Worm (Caenorhabditis elegans) whole organism, young adult: ENCODE results near the gene C47E12.13.

Experiments used
- B0336.3 ChIP-seq: fragments of 200-800 bp; sonication (Bioruptor generic); IDR thresholded peaks from 2 replicates; pipeline ENCODE4 v1.3.6; 2022; ENCODE audit warnings: missing genetic modification characterization, missing compliant biosample characterization
- K12H6.12 ChIP-seq: fragments of 200-800 bp; sonication (Bioruptor generic); optimal IDR thresholded peaks from 2 replicates; lab custom pipeline; 2018; ENCODE audit warnings: mild to moderate bottlenecking, missing genetic modification characterization, missing compliant biosample characterization
- T07F8.4 ChIP-seq: sonication (generic microtip); optimal IDR thresholded peaks from 2 replicates; lab custom pipeline; 2016; ENCODE audit warnings: mild to moderate bottlenecking, missing genetic modification characterization, moderate library complexity, missing compliant biosample characterization
- ZK185.1 ChIP-seq: sonication (generic microtip); optimal IDR thresholded peaks from 2 replicates; lab custom pipeline; 2016; ENCODE audit warnings: mild to moderate bottlenecking, missing genetic modification characterization, missing compliant biosample characterization; ENCODE audit not compliant: poor library complexity, severe bottlenecking
- bed-1 ChIP-seq: fragments of 200-800 bp; sonication (Bioruptor generic); IDR thresholded peaks from 2 replicates; pipeline ENCODE4 v1.3.6; 2022; ENCODE audit warnings: missing genetic modification reagents, missing genetic modification characterization, missing compliant biosample characterization
- bed-2 ChIP-seq: fragments of 200-800 bp; sonication (Bioruptor generic); IDR thresholded peaks from 2 replicates; pipeline ENCODE4 v1.3.6; 2022; ENCODE audit warnings: missing genetic modification reagents, missing genetic modification characterization, missing compliant biosample characterization
- ccch-3 ChIP-seq: fragments of 200-800 bp; sonication (Bioruptor generic); optimal IDR thresholded peaks from 2 replicates; lab custom pipeline; 2018; ENCODE audit warnings: mild to moderate bottlenecking, missing genetic modification characterization, missing compliant biosample characterization
- ceh-27 ChIP-seq: fragments of 200-800 bp; sonication (Bioruptor generic); optimal IDR thresholded peaks from 2 replicates; lab custom pipeline; 2018; ENCODE audit warnings: mild to moderate bottlenecking, missing genetic modification characterization, moderate library complexity, missing compliant biosample characterization
- dox-1 ChIP-seq: fragments of 200-800 bp; sonication (Bioruptor generic); IDR thresholded peaks from 2 replicates; pipeline ENCODE4 v1.3.6; 2022; ENCODE audit warnings: missing genetic modification reagents, missing genetic modification characterization, missing compliant biosample characterization
- hsf-1 ChIP-seq: fragments of 200-800 bp; sonication (Bioruptor generic); IDR thresholded peaks from 2 replicates; pipeline ENCODE4 v1.3.6; 2022; ENCODE audit warnings: missing genetic modification reagents, missing genetic modification characterization, missing compliant biosample characterization
- nhr-120 ChIP-seq: fragments of 200-800 bp; sonication (Bioruptor generic); IDR thresholded peaks from 2 replicates; pipeline ENCODE4 v1.3.6; 2022; ENCODE audit warnings: missing genetic modification characterization, missing compliant biosample characterization
- nhr-80 ChIP-seq: sonication (generic microtip); optimal IDR thresholded peaks from 2 replicates; lab custom pipeline; 2016; ENCODE audit warnings: missing genetic modification characterization, missing compliant biosample characterization
- repo-1 ChIP-seq: sonication (generic microtip); optimal IDR thresholded peaks from 2 replicates; lab custom pipeline; 2017; ENCODE audit warnings: mild to moderate bottlenecking, missing genetic modification characterization, missing compliant biosample characterization
- snpc-1.3 ChIP-seq: sonication (generic microtip); optimal IDR thresholded peaks from 2 replicates; lab custom pipeline; 2017; ENCODE audit warnings: missing genetic modification characterization, mild to moderate bottlenecking, missing compliant biosample characterization, antibody characterized with exemption, moderate library complexity, missing genotype, missing genetic modification reagents; ENCODE audit not compliant: insufficient read depth
- somi-1 ChIP-seq: fragments of 200-800 bp; sonication (Bioruptor generic); optimal IDR thresholded peaks from 2 replicates; lab custom pipeline; 2018; ENCODE audit warnings: mild to moderate bottlenecking, missing genetic modification characterization, missing compliant biosample characterization
- unc-130 ChIP-seq: sonication (generic microtip); optimal IDR thresholded peaks from 2 replicates; lab custom pipeline; 2016; ENCODE audit warnings: missing genetic modification reagents, missing genetic modification characterization, missing compliant biosample characterization
- xnd-1 ChIP-seq: sonication (generic microtip); optimal IDR thresholded peaks from 2 replicates; lab custom pipeline; 2016; ENCODE audit warnings: missing genotype, missing genetic modification reagents, missing genetic modification characterization, missing compliant biosample characterization
- ztf-22 ChIP-seq: fragments of 200-800 bp; sonication (Bioruptor generic); optimal IDR thresholded peaks from 2 replicates; lab custom pipeline; 2018; ENCODE audit warnings: mild to moderate bottlenecking, missing genetic modification characterization, moderate library complexity, missing compliant biosample characterization
- ztf-25 ChIP-seq: fragments of 200-800 bp; sonication (Bioruptor generic); IDR thresholded peaks from 2 replicates; pipeline ENCODE4 v1.3.6; 2022; ENCODE audit warnings: missing genetic modification reagents, missing genetic modification characterization, missing compliant biosample characterization

Gene C47E12.13

DNA sequence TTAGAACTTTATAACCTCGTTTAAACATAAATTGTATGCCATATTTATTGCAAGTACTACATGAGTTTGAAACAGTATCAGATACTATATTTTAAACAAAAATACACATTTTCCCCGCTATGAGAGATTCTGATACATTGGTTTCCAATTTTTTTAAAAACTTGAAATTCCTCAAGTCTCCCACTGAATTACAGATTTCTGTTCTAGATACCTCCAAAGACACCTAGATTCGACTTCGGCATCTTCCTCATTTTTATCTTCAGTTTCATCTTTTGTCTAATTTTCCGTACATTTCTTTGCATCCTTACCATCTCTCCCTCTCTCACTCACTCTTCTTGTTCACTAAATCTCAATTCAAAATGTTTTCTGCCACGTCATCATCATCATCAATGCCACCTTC lies 42.7 kb downstream of the C47E12.13 start, which contains the start of gene T13H10.2:
Gene T13H10.2, plus strand, starts transcription at position 301 of the 400 bp plus-strand sequence.
- TF ChIP-seq ccch-3 (no peak), ztf-25 (no peak), unc-130 (no peak), nhr-80 (tag; lab: Kevin White, UChicago) (no peak), nhr-120 (GFP tag; lab: Robert Waterston, UW) (no peak), B0336.3 (GFP tag; lab: Robert Waterston, UW) (no peak), ceh-27 (GFP tag; lab: Kevin White, UChicago) (no peak), repo-1 (tag; lab: Kevin White, UChicago) (no peak), ZK185.1 (tag; lab: Kevin White, UChicago) (no peak), ztf-22 (GFP tag; lab: Kevin White, UChicago) (no peak), K12H6.12 (tag; lab: Kevin White, UChicago) (no peak), snpc-1.3 (tag; lab: Kevin White, UChicago) (no peak), dox-1 (GFP tag; lab: Robert Waterston, UW) (no peak), somi-1 (GFP tag; lab: Kevin White, UChicago) (no peak), hsf-1 (GFP tag; lab: Robert Waterston, UW) (no peak), T07F8.4 (tag; lab: Kevin White, UChicago) (no peak), bed-1 (GFP tag; lab: Robert Waterston, UW) (no peak), bed-2 (GFP tag; lab: Robert Waterston, UW) (no peak), xnd-1 (tag; lab: Kevin White, UChicago) (no peak)
- TF ChIP-seq, all 124 proteins: peak for 0
